Fruit fly (Drosophila melanogaster) S2 (cell line): Measurements from ENCODE around the gene bdl.
A peak's percentile ranks its signal among the peaks of the same experiment; 100 is the strongest.

Source experiments
- CG8478 ChIP-seq: fragments of >200 bp; optimal IDR thresholded peaks from 2 replicates; lab custom pipeline; 2018
- CTCF ChIP-seq, 2 experiments: fragments of >200 bp; optimal IDR thresholded peaks; 2 replicates each; lab custom pipeline; 2018

bdl gene

dm6 chr2L:4332962-4333757 lies 8.8 kb downstream of the bdl start:
- no peak for TF ChIP-seq CG8478
- TF ChIP-seq CTCF (optimal IDR thresholded peaks at IDR 0.05; lab: Kevin White, UChicago) = no peak

dm6 chr2L:4333758-4334114 lies 9.4 kb downstream of the bdl start, which contains the start of gene Atet:
Gene Atet, plus strand, starts transcription at chr2L:4333913.
- no peak for TF ChIP-seq CG8478
- TF ChIP-seq CTCF (optimal IDR thresholded peaks at IDR 0.05; lab: Kevin White, UChicago) = no peak

dm6 chr2L:4334971-4335436 lies 10.7 kb downstream of the bdl start:
- TF ChIP-seq CG8478 (no peak), CTCF (optimal IDR thresholded peaks at IDR 0.05; lab: Kevin White, UChicago) (no peak)

dm6 chr2L:4335979-4336378 lies 11.6 kb downstream of the bdl start:
- TF ChIP-seq CTCF (optimal IDR thresholded peaks at IDR 0.05; lab: Kevin White, UChicago) (no peak), CG8478 (no peak)

- no peak for TF ChIP-seq CTCF (optimal IDR thresholded peaks at IDR 0.05; lab: Kevin White, UChicago)
- TF ChIP-seq CG8478 = no peak
Measured at dm6 chr2L:4339780-4340694, 15.7 kb downstream of the bdl start.

dm6 chr2L:4345569-4346131 lies 21.3 kb downstream of the bdl start:
- TF ChIP-seq CTCF (optimal IDR thresholded peaks at IDR 0.05; lab: Kevin White, UChicago) = peak; percentile 87 to 95
- no peak for TF ChIP-seq CG8478

- TF ChIP-seq CTCF (optimal IDR thresholded peaks at IDR 0.05; lab: Kevin White, UChicago) (no peak), CG8478 (no peak)
Measured at dm6 chr2L:4346619-4347310, 22.4 kb downstream of the bdl start.

dm6 chr2L:4348545-4348944 lies 24.2 kb downstream of the bdl start:
- TF ChIP-seq CTCF (optimal IDR thresholded peaks at IDR 0.05; lab: Kevin White, UChicago) = no peak
- no peak for TF ChIP-seq CG8478

- TF ChIP-seq CG8478 = no peak
- no peak for TF ChIP-seq CTCF (optimal IDR thresholded peaks at IDR 0.05; lab: Kevin White, UChicago)
Measured at dm6 chr2L:4349677-4350076, 25.3 kb downstream of the bdl start.

dm6 chr2L:4350683-4351324 lies 26.4 kb downstream of the bdl start:
- TF ChIP-seq CG8478 (no peak), CTCF (optimal IDR thresholded peaks at IDR 0.05; lab: Kevin White, UChicago) (no peak)

dm6 chr2L:4352675-4353074 lies 28.3 kb downstream of the bdl start, which contains the start of gene CG15429:
Gene CG15429, plus strand, starts transcription at chr2L:4352975.
- no peak for TF ChIP-seq CTCF (optimal IDR thresholded peaks at IDR 0.05; lab: Kevin White, UChicago)

dm6 chr2L:4355066-4355465 lies 30.7 kb downstream of the bdl start:
- TF ChIP-seq CG8478 (no peak), CTCF (optimal IDR thresholded peaks at IDR 0.05; lab: Kevin White, UChicago) (no peak)

- TF ChIP-seq CTCF (optimal IDR thresholded peaks at IDR 0.05; lab: Kevin White, UChicago) (no peak), CG8478 (no peak)
Measured at dm6 chr2L:4359156-4359555, 34.8 kb downstream of the bdl start.

- TF ChIP-seq CTCF (optimal IDR thresholded peaks at IDR 0.05; lab: Kevin White, UChicago) (no peak), CG8478 (no peak)
Measured at dm6 chr2L:4360882-4361281, 36.5 kb downstream of the bdl start.
